Worm (Caenorhabditis elegans): ENCODE data around the gene srb-5.

srb-5 gene

DNA sequence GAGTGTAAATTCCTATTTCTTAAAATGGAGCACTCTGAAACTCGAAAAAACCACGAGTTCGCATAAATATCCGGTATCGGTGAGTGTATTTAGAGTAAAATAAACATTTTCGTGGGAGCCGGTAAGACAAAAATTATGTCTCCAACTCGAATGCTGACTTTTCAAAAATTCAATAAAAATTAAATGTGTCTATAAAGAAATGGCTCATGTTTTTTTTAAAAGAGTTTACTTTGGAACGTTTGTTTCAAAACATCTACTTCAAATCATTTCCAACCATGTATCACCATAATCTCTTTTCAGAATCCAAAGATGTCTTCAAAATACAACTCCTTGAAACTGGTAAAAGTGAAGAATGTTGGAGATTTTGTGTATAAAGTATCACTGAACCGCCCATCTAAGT is 20.6 kb downstream of the srb-5 start, which contains the start of gene F58A6.1:
Gene F58A6.1 (plus strand): TSS at position 301 of the 400 bp plus-strand sequence.
- no peak for TF ChIP-seq F16B12.6 (tag; optimal IDR thresholded peaks at IDR 0.05)
- no peak for TF ChIP-seq rnt-1 (tag; optimal IDR thresholded peaks at IDR 0.05)
- TF ChIP-seq fkh-8 (tag; optimal IDR thresholded peaks at IDR 0.05): no peak
- TF ChIP-seq ztf-11 (tag; optimal IDR thresholded peaks at IDR 0.05): no peak
- TF ChIP-seq nhr-237 (tag; optimal IDR thresholded peaks at IDR 0.05): no peak
- TF ChIP-seq fkh-4 (tag; optimal IDR thresholded peaks at IDR 0.05; ENCODE audit: borderline replicate concordance): no peak
- no peak for TF ChIP-seq nhr-77 (tag; optimal IDR thresholded peaks at IDR 0.05)
- TF ChIP-seq lin-35 (GFP tag; optimal IDR thresholded peaks at IDR 0.05): no peak
- no peak for TF ChIP-seq pax-3 (tag; optimal IDR thresholded peaks at IDR 0.05)

DNA sequence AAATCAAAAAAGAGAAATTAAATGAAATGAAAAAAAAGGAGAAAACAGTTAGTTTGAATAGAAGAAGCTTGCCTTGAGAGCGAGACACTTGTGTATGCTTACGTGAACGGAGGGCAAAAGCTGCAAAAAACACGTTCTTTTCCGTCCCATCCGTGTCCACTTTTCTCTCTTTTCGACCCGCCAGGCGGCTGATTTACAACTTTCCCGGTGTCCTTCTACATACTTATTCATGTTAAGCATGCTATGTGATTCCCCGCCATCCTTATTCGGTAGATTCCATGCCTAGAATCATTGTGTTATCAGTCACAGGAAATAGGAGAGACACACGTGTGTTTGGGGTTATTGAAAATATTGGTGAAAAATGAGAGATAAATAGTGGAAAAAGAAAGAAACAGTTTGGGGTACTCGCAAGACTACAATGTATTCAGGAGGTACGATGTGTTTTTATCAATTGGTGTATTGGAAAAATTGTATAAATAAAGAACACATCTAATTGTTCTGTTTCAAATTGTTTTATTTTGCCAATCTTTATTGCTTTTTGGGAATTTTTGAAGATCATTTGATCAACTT is 21.2 kb downstream of the srb-5 start, which contains the start of gene nas-29:
Gene nas-29 (minus strand): TSS at position 92 of the 570 bp plus-strand sequence.
- no peak for TF ChIP-seq nhr-19 (GFP tag; conservative IDR thresholded peaks at IDR 0.05)
- TF ChIP-seq ceh-8 (GFP tag; optimal IDR thresholded peaks at IDR 0.05): no peak
- TF ChIP-seq lin-35 (GFP tag; optimal IDR thresholded peaks at IDR 0.05): peak in 1 of 2 experiments; percentile 48
- TF ChIP-seq sox-4 (tag; optimal IDR thresholded peaks at IDR 0.05): no peak
- TF ChIP-seq lin-39 (tag; optimal IDR thresholded peaks at IDR 0.05): no peak
- no peak for TF ChIP-seq efl-1 (optimal IDR thresholded peaks at IDR 0.05)
- TF ChIP-seq efl-1 (GFP tag; optimal IDR thresholded peaks at IDR 0.05 in 1 of 2): no peak
- TF ChIP-seq jun-1 (tag; optimal IDR thresholded peaks at IDR 0.05): no peak
- TF ChIP-seq unc-86 (tag; optimal IDR thresholded peaks at IDR 0.05): no peak
- TF ChIP-seq nhr-90 (tag; optimal IDR thresholded peaks at IDR 0.05; ENCODE audit: poor library complexity): no peak
- TF ChIP-seq skn-1 (tag; optimal IDR thresholded peaks at IDR 0.05): no peak
- no peak for TF ChIP-seq ets-5 (GFP tag; IDR thresholded peaks at IDR 0.05)
- no peak for TF ChIP-seq aha-1 (tag; optimal IDR thresholded peaks at IDR 0.05)
- TF ChIP-seq ceh-63 (GFP tag; optimal IDR thresholded peaks at IDR 0.05): no peak
- no peak for TF ChIP-seq sptf-1 (tag; optimal IDR thresholded peaks at IDR 0.05)
- no peak for TF ChIP-seq ztf-11 (tag; optimal IDR thresholded peaks at IDR 0.05)
- no peak for TF ChIP-seq ceh-82 (tag; optimal IDR thresholded peaks at IDR 0.05)
- TF ChIP-seq ceh-90 (tag; optimal IDR thresholded peaks at IDR 0.05): no peak
- no peak for TF ChIP-seq blmp-1 (tag; optimal IDR thresholded peaks at IDR 0.05)
- no peak for TF ChIP-seq fkh-8 (tag; optimal IDR thresholded peaks at IDR 0.05)
- no peak for TF ChIP-seq rnt-1 (tag; optimal IDR thresholded peaks at IDR 0.05)
- TF ChIP-seq elt-3 (tag; optimal IDR thresholded peaks at IDR 0.05): peak in 1 of 6 experiments; percentile 31
- no peak for TF ChIP-seq lsy-2 (tag; optimal IDR thresholded peaks at IDR 0.05)
- TF ChIP-seq lin-14 (GFP tag; optimal IDR thresholded peaks at IDR 0.05): peak; percentile 34
- no peak for TF ChIP-seq swsn-7 (tag; optimal IDR thresholded peaks at IDR 0.05)
- no peak for TF ChIP-seq unc-130 (tag; optimal IDR thresholded peaks at IDR 0.05)
- TF ChIP-seq vab-15 (tag; optimal IDR thresholded peaks at IDR 0.05): no peak
- TF ChIP-seq nhr-76 (tag; optimal IDR thresholded peaks at IDR 0.05): no peak
- TF ChIP-seq mab-9 (GFP tag; IDR thresholded peaks at IDR 0.05): no peak
- TF ChIP-seq nhr-84 (tag; optimal IDR thresholded peaks at IDR 0.05): no peak
- no peak for TF ChIP-seq nhr-237 (tag; optimal IDR thresholded peaks at IDR 0.05)
- TF ChIP-seq lin-15B (tag; optimal IDR thresholded peaks at IDR 0.05): no peak
- no peak for TF ChIP-seq mdl-1 (tag; optimal IDR thresholded peaks at IDR 0.05)
- TF ChIP-seq nhr-20 (tag; optimal IDR thresholded peaks at IDR 0.05): peak; percentile 92
- no peak for TF ChIP-seq snpc-4 (tag; optimal IDR thresholded peaks at IDR 0.05)
- no peak for TF ChIP-seq aly-2 (tag; optimal IDR thresholded peaks at IDR 0.05)
- peak; percentile 91 for TF ChIP-seq elt-2 (tag; optimal IDR thresholded peaks at IDR 0.05)
- TF ChIP-seq lir-3 (tag; optimal IDR thresholded peaks at IDR 0.05; ENCODE audit: poor library complexity): no peak
- no peak for TF ChIP-seq egl-13 (tag; optimal IDR thresholded peaks at IDR 0.05)
- no peak for TF ChIP-seq nhr-28 (tag; optimal IDR thresholded peaks at IDR 0.05)
- no peak for TF ChIP-seq irx-1 (tag; optimal IDR thresholded peaks at IDR 0.05)
- TF ChIP-seq C04F5.9 (tag; optimal IDR thresholded peaks at IDR 0.05): no peak
- no peak for TF ChIP-seq unc-30 (tag; optimal IDR thresholded peaks at IDR 0.05)

Data from whole organism, L1 larva.